Worm (Caenorhabditis elegans): ENCODE data around the gene Y66D12A.16.

Gene Y66D12A.16

ce11 chrIII:11490221-11490620, 33.1 kb upstream of the Y66D12A.16 start:
- TF ChIP-seq ceh-6 (GFP tag; optimal IDR thresholded peaks at IDR 0.05) (no peak), nfya-1 (tag; optimal IDR thresholded peaks at IDR 0.05) (peak; percentile 89)

DNA sequence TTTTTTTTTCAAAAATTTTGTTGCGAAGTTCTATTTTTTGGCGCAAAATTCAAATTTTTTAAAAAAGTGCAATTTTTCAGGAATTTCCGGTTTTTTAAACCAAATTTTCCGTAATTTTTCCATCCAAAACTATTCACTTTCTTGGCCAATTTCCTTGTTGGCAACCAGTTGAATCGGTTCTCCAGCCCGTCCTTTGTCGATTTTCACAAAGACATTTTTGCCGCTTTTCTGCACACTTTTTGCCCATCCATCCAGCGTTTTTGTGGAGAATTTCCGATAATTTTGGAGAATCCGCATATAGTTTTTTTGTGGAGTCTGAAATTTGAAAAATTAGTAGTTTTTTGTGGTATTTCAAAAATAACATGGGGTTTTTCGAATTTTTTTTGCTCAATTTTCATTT, 30.9 kb upstream of the Y66D12A.16 start:
- TF ChIP-seq pag-3 (tag; optimal IDR thresholded peaks at IDR 0.05; ENCODE audit: borderline replicate concordance), result no peak
- no peak for TF ChIP-seq unc-55 (GFP tag; optimal IDR thresholded peaks at IDR 0.05)
- TF ChIP-seq pax-1 (tag; optimal IDR thresholded peaks at IDR 0.05), result no peak
- TF ChIP-seq ceh-14 (tag; optimal IDR thresholded peaks at IDR 0.05), result no peak

- TF ChIP-seq pha-2 (tag; optimal IDR thresholded peaks at IDR 0.05) (no peak), zip-5 (tag; optimal IDR thresholded peaks at IDR 0.05) (no peak), elt-2 (tag; optimal IDR thresholded peaks at IDR 0.05) (peak; percentile 43)
These were observed 26.9 kb upstream of the Y66D12A.16 start, which contains the start of gene Y66D12A.24 for ce11 chrIII:11496496-11496895. Gene Y66D12A.24, plus strand, starts transcription at chrIII:11496865.

- TF ChIP-seq sdc-2 (tag; optimal IDR thresholded peaks at IDR 0.05) (no peak), K09A11.1 (tag; optimal IDR thresholded peaks at IDR 0.05; ENCODE audit: insufficient read depth) (no peak), pqm-1 (tag; optimal IDR thresholded peaks at IDR 0.05) (no peak), unc-42 (tag; optimal IDR thresholded peaks at IDR 0.05) (no peak)
These were observed 22.7 kb upstream of the Y66D12A.16 start, which contains the start of gene nars-2 for ce11 chrIII:11500647-11501046. Gene nars-2, minus strand, starts transcription at chrIII:11500747.

DNA sequence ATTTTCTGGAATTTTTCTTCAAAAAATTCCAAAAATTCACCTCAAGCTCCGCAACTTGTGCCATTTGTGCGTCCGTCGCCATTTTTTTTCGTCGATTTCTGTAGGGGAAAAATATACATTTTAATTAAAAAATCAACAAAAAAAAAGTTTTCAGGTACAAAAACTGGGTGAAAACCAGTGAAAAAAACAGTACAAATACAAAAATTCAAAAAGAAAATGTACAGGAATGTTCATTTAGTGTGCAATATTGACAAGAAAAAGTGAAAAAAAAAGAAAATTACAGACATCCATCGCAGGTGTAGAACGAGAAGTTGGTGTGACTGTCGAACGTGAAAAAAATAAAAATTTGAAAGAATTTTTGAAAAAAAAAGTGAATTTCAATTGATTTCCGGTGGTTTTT, 20.6 kb upstream of the Y66D12A.16 start, which contains the start of gene tin-10:
Gene tin-10, minus strand, starts transcription at position 101 of the 400 bp plus-strand sequence.
- TF ChIP-seq zip-5 (tag; optimal IDR thresholded peaks at IDR 0.05), result no peak

- peak; percentile 33 for TF ChIP-seq nfya-1 (tag; optimal IDR thresholded peaks at IDR 0.05)
- TF ChIP-seq pros-1 (tag; optimal IDR thresholded peaks at IDR 0.05), result no peak
These were observed 18.1 kb upstream of the Y66D12A.16 start, which contains the start of the genes Y66D12A.21 and spe-6 for ce11 chrIII:11505213-11505612. Gene Y66D12A.21, minus strand, starts transcription at chrIII:11505302. Gene spe-6, plus strand, starts transcription at chrIII:11505488.

DNA sequence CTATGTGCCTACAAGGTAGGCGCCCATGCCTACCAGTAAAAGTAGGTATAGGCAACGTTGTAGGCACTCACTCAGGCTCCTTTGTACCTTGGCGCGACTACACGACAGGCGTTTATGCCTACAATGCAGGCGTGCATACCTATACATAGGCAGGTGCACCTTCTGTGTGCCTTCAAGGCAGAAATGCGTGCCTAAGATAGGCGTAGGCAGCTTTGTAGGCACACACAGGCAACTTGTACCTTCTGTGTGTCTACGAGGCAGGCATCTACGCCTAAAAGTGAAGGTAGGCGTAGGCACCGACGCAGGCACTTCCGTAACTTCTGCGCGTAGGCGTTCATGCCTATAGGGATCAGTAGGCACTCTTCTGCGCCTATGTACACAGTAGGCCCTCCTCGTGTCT, 17.7 kb upstream of the Y66D12A.16 start:
- TF ChIP-seq lin-11 (tag; optimal IDR thresholded peaks at IDR 0.05), result no peak
- no peak for TF ChIP-seq fax-1 (tag; optimal IDR thresholded peaks at IDR 0.05)
- TF ChIP-seq hlh-8 (tag; optimal IDR thresholded peaks at IDR 0.05), result no peak
- no peak for TF ChIP-seq tbx-7 (tag; optimal IDR thresholded peaks at IDR 0.05)
- no peak for TF ChIP-seq odd-2 (tag; optimal IDR thresholded peaks at IDR 0.05)
- no peak for TF ChIP-seq nhr-11 (tag; optimal IDR thresholded peaks at IDR 0.05)
- no peak for TF ChIP-seq pat-9 (tag; optimal IDR thresholded peaks at IDR 0.05)
- TF ChIP-seq ttx-3 (tag; optimal IDR thresholded peaks at IDR 0.05), result no peak
- TF ChIP-seq hlh-15 (tag; optimal IDR thresholded peaks at IDR 0.05), result no peak

DNA sequence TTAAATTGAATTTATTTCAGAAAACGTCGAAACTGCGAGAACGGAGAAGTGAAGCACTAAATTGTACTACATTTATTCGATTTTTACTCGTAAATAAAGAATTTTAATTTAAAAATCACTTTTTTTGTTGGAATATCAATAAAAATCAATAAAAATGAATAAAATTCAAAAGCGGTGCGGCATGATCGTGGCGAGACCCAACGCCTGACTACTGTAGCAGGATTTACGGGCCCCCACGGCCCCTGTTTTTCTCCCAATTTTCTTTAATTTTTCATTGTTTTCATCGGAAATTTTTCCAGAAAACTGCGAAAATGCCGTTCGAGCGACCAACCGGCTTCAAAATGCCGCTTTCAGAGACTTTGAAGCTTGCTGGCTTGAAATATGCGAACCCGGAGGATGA, 14.5 kb upstream of the Y66D12A.16 start, which contains the start of gene Y66D12A.19:
Gene Y66D12A.19, plus strand, starts transcription at position 266 of the 400 bp plus-strand sequence.
- TF ChIP-seq ceh-9 (tag; optimal IDR thresholded peaks at IDR 0.05) (no peak), hlh-6 (tag; optimal IDR thresholded peaks at IDR 0.05) (no peak), unc-86 (tag; optimal IDR thresholded peaks at IDR 0.05) (no peak), tbx-7 (tag; optimal IDR thresholded peaks at IDR 0.05) (no peak), elt-2 (tag; optimal IDR thresholded peaks at IDR 0.05) (no peak), gmeb-2 (tag; optimal IDR thresholded peaks at IDR 0.05) (no peak), pqm-1 (tag; optimal IDR thresholded peaks at IDR 0.05) (no peak), K02D7.2 (tag; optimal IDR thresholded peaks at IDR 0.05) (no peak), ahr-1 (tag; optimal IDR thresholded peaks at IDR 0.05) (no peak), hlh-15 (tag; optimal IDR thresholded peaks at IDR 0.05) (no peak), nhr-232 (tag; optimal IDR thresholded peaks at IDR 0.05) (no peak), unc-55 (GFP tag; optimal IDR thresholded peaks at IDR 0.05) (no peak), F13H6.1 (tag; optimal IDR thresholded peaks at IDR 0.05) (no peak), syd-9 (tag; optimal IDR thresholded peaks at IDR 0.05) (no peak), ceh-45 (GFP tag; IDR thresholded peaks at IDR 0.05) (no peak), ceh-6 (GFP tag; optimal IDR thresholded peaks at IDR 0.05) (no peak), pros-1 (tag; optimal IDR thresholded peaks at IDR 0.05) (no peak)
